Worm (Caenorhabditis elegans) whole organism, L4 larva: Measurements from ENCODE around the gene nas-27.

Source experiments
- D1046.2 ChIP-seq: fragments of 200-800 bp; sonication (Bioruptor generic); IDR thresholded peaks from 2 replicates; pipeline ENCODE4 v1.3.6; 2022; ENCODE audit warnings: missing genetic modification characterization, missing compliant biosample characterization
- F10B5.3 ChIP-seq: sonication (generic microtip); optimal IDR thresholded peaks from 2 replicates; lab custom pipeline; 2016; ENCODE audit warnings: mild to moderate bottlenecking, missing genetic modification characterization, missing compliant biosample characterization
- F44E2.7 ChIP-seq: fragments of 200-800 bp; sonication (Bioruptor generic); IDR thresholded peaks from 2 replicates; pipeline ENCODE4 v2.1.2; 2022; ENCODE audit warnings: missing genetic modification characterization, missing compliant biosample characterization
- T26A8.4 ChIP-seq: fragments of 200-800 bp; sonication (Bioruptor generic); IDR thresholded peaks from 2 replicates; pipeline ENCODE4 v1.3.6; 2022; ENCODE audit warnings: missing genetic modification characterization, missing compliant biosample characterization
- Y105C5A.15 ChIP-seq: fragments of 200-800 bp; sonication (Bioruptor generic); IDR thresholded peaks from 2 replicates; pipeline ENCODE4 v1.3.6; 2022; ENCODE audit warnings: missing genetic modification characterization, missing compliant biosample characterization
- Y75B8A.6 ChIP-seq: fragments of 200-800 bp; sonication (Bioruptor generic); IDR thresholded peaks from 2 replicates; pipeline ENCODE4 v1.3.6; 2022; ENCODE audit warnings: missing genetic modification reagents, missing genetic modification characterization, missing compliant biosample characterization
- ZK337.2 ChIP-seq: fragments of 200-800 bp; sonication (Bioruptor generic); IDR thresholded peaks from 2 replicates; pipeline ENCODE4 v1.3.6; 2022; ENCODE audit warnings: missing genetic modification reagents, missing genetic modification characterization, missing compliant biosample characterization
- ZK546.5 ChIP-seq, 2 experiments: sonication (generic microtip); optimal IDR thresholded peaks; 2 replicates each; lab custom pipeline; 2017; ENCODE audit warnings: missing biosample characterization in 2 of 2, missing genetic modification characterization in 2 of 2
- aha-1 ChIP-seq: fragments of 150-350 bp; peaks from one replicate; lab custom pipeline; 2014; ENCODE audit warnings: missing biosample characterization, missing genetic modification characterization
- aly-2 ChIP-seq: sonication (generic microtip); optimal IDR thresholded peaks from 2 replicates; lab custom pipeline; 2018; ENCODE audit warnings: missing biosample characterization, missing genetic modification characterization
- ama-1 ChIP-seq: fragments of 150-350 bp; optimal IDR thresholded peaks from 2 replicates; lab custom pipeline; 2014; ENCODE audit warnings: inconsistent platforms, mixed read lengths
- ceh-20 ChIP-seq: fragments of 200-800 bp; sonication (Bioruptor generic); IDR thresholded peaks from 2 replicates; pipeline ENCODE4 v1.3.6; 2022; ENCODE audit warnings: missing genetic modification reagents, missing genetic modification characterization, missing compliant biosample characterization
- ceh-62 ChIP-seq: sonication (generic microtip); optimal IDR thresholded peaks from 2 replicates; lab custom pipeline; 2017; ENCODE audit warnings: missing biosample characterization, missing genetic modification characterization
- ces-1 ChIP-seq: fragments of 150-350 bp; sonication (generic microtip); optimal IDR thresholded peaks from 4 replicates; lab custom pipeline; 2014; ENCODE audit warnings: missing biosample characterization, missing genetic modification reagents, missing genetic modification characterization
- cey-2 ChIP-seq: sonication (generic microtip); optimal IDR thresholded peaks from 3 replicates; lab custom pipeline; 2017; ENCODE audit warnings: missing genetic modification characterization, mild to moderate bottlenecking, missing compliant biosample characterization, antibody characterized with exemption, borderline replicate concordance; ENCODE audit not compliant: insufficient read depth
- ctbp-1 ChIP-seq: fragments of 200-800 bp; sonication (Bioruptor generic); IDR thresholded peaks from 2 replicates; pipeline ENCODE4 v1.3.6; 2022; ENCODE audit warnings: missing genetic modification reagents, missing genetic modification characterization, missing compliant biosample characterization
- dmd-6 ChIP-seq: fragments of 200-800 bp; sonication (Bioruptor generic); IDR thresholded peaks from 2 replicates; pipeline ENCODE4 v1.3.6; 2022; ENCODE audit warnings: missing genetic modification reagents, missing genetic modification characterization, missing compliant biosample characterization
- duxl-1 ChIP-seq: sonication (generic microtip); optimal IDR thresholded peaks from 2 replicates; lab custom pipeline; 2016; ENCODE audit warnings: mild to moderate bottlenecking, missing genetic modification characterization, moderate library complexity, missing compliant biosample characterization; ENCODE audit not compliant: poor library complexity
- dve-1 ChIP-seq: sonication (generic microtip); optimal IDR thresholded peaks from 2 replicates; lab custom pipeline; 2017; ENCODE audit warnings: antibody characterized with exemption, mild to moderate bottlenecking, missing genetic modification characterization, missing compliant biosample characterization; ENCODE audit not compliant: insufficient read depth
- egl-43 ChIP-seq: fragments of 200-800 bp; sonication (Bioruptor generic); IDR thresholded peaks from 2 replicates; pipeline ENCODE4 v1.3.6; 2022; ENCODE audit warnings: missing genetic modification reagents, missing genetic modification characterization, missing compliant biosample characterization
- lim-7 ChIP-seq: fragments of 200-800 bp; sonication (Bioruptor generic); IDR thresholded peaks from 2 replicates; pipeline ENCODE4 v1.3.6; 2022; ENCODE audit warnings: missing genetic modification characterization, missing compliant biosample characterization
- lin-13 ChIP-seq: fragments of 150-350 bp; optimal IDR thresholded peaks from 2 replicates; lab custom pipeline; 2014; ENCODE audit warnings: missing biosample characterization, missing genetic modification reagents, missing genetic modification characterization
- lin-15B ChIP-seq: fragments of 150-350 bp; sonication (generic microtip); optimal IDR thresholded peaks from 3 replicates; lab custom pipeline; 2014; ENCODE audit warnings: missing biosample characterization, missing genetic modification characterization
- lin-38 ChIP-seq: fragments of 200-800 bp; sonication (Bioruptor generic); IDR thresholded peaks from 2 replicates; pipeline ENCODE4 v1.3.6; 2022; ENCODE audit warnings: missing genetic modification reagents, missing genetic modification characterization, missing compliant biosample characterization
- lir-3 ChIP-seq: sonication (generic microtip); optimal IDR thresholded peaks from 2 replicates; lab custom pipeline; 2016; ENCODE audit warnings: mild to moderate bottlenecking, missing genetic modification characterization, missing compliant biosample characterization
- madf-5 ChIP-seq, 2 experiments: fragments of 200-800 bp; sonication (Bioruptor generic); IDR thresholded peaks; 2 replicates each; pipeline ENCODE4 v1.3.6; 2022; ENCODE audit warnings: missing compliant biosample characterization in 2 of 2, missing genetic modification characterization in 2 of 2
- mdl-1 ChIP-seq, 2 experiments: fragments of 150-350 bp in 1 of 2; sonication (generic microtip) in 1 of 2; optimal IDR thresholded peaks; 2 replicates each; lab custom pipeline; 2014 to 2017; ENCODE audit warnings: missing biosample characterization in 2 of 2, missing genetic modification characterization in 2 of 2
- mep-1 ChIP-seq: fragments of 150-350 bp; sonication (generic microtip); optimal IDR thresholded peaks from 3 replicates; lab custom pipeline; 2014; ENCODE audit warnings: missing biosample characterization, missing genetic modification characterization
- nhr-102 ChIP-seq: sonication (generic microtip); optimal IDR thresholded peaks from 2 replicates; lab custom pipeline; 2016; ENCODE audit warnings: mild to moderate bottlenecking, missing genetic modification characterization, moderate library complexity, missing compliant biosample characterization
- nhr-11 ChIP-seq: fragments of 150-350 bp; optimal IDR thresholded peaks from 2 replicates; lab custom pipeline; 2014; ENCODE audit warnings: missing biosample characterization, missing genetic modification characterization
- nhr-25 ChIP-seq: sonication (generic microtip); optimal IDR thresholded peaks from 2 replicates; lab custom pipeline; 2017; ENCODE audit warnings: missing genetic modification characterization, mild to moderate bottlenecking, missing compliant biosample characterization, antibody characterized with exemption, moderate library complexity, borderline replicate concordance; ENCODE audit not compliant: insufficient read depth
- nhr-6 ChIP-seq: fragments of 150-350 bp; optimal IDR thresholded peaks from 2 replicates; lab custom pipeline; 2014; ENCODE audit warnings: missing biosample characterization, missing genetic modification characterization
- pha-4 ChIP-seq, 2 experiments: fragments of 150-350 bp in 1 of 2; fragments of 200-800 bp in 1 of 2; sonication (Bioruptor generic) in 1 of 2; IDR thresholded peaks in 1 of 2; optimal IDR thresholded peaks in 1 of 2; 2 replicates each; pipeline versions ENCODE4 v1.3.6 to Lab custom; 2014 to 2022; ENCODE audit warnings: missing genetic modification characterization in 2 of 2, missing genetic modification reagents in 2 of 2, missing biosample characterization in 1 of 2, missing compliant biosample characterization in 1 of 2
- sdz-12 ChIP-seq: fragments of 200-800 bp; sonication (Bioruptor generic); optimal IDR thresholded peaks from 2 replicates; lab custom pipeline; 2018; ENCODE audit warnings: mild to moderate bottlenecking, missing genetic modification characterization, missing compliant biosample characterization
- set-16 ChIP-seq: fragments of 200-800 bp; sonication (Bioruptor generic); IDR thresholded peaks from 2 replicates; pipeline ENCODE4 v1.3.6; 2022; ENCODE audit warnings: missing genetic modification reagents, missing genetic modification characterization, missing compliant biosample characterization
- snpc-1.2 ChIP-seq: fragments of 200-800 bp; sonication (Bioruptor generic); IDR thresholded peaks from 2 replicates; pipeline ENCODE4 v1.3.6; 2022; ENCODE audit warnings: missing genetic modification reagents, missing genetic modification characterization, missing compliant biosample characterization
- tra-1 ChIP-seq: fragments of 200-800 bp; sonication (Bioruptor generic); IDR thresholded peaks from 2 replicates; pipeline ENCODE4 v1.3.6; 2022; ENCODE audit warnings: missing genetic modification reagents, missing genetic modification characterization, missing compliant biosample characterization
- unc-130 ChIP-seq: sonication (generic microtip); optimal IDR thresholded peaks from 2 replicates; lab custom pipeline; 2016; ENCODE audit warnings: missing genetic modification reagents, missing genetic modification characterization, missing compliant biosample characterization
- unc-39 ChIP-seq: sonication (generic microtip); optimal IDR thresholded peaks from 2 replicates; lab custom pipeline; 2017; ENCODE audit warnings: missing biosample characterization, missing genetic modification characterization
- unc-62 ChIP-seq, 3 experiments: fragments of 150-350 bp in 1 of 3; sonication (generic microtip); optimal IDR thresholded peaks in 2 of 3; peaks in 1 of 3; 1 replicate in 1 of 3; 2 replicates in 2 of 3; lab custom pipeline; 2014 to 2017; ENCODE audit warnings: missing biosample characterization in 3 of 3, missing genetic modification characterization in 3 of 3, missing genetic modification reagents in 3 of 3, missing genotype in 1 of 3
- vab-7 ChIP-seq: fragments of 200-800 bp; sonication (Bioruptor generic); IDR thresholded peaks from 2 replicates; pipeline ENCODE4 v1.3.6; 2022; ENCODE audit warnings: missing genetic modification reagents, missing genetic modification characterization, missing compliant biosample characterization
- zag-1 ChIP-seq: fragments of 150-350 bp; optimal IDR thresholded peaks from 2 replicates; lab custom pipeline; 2014; ENCODE audit warnings: missing biosample characterization, missing genetic modification characterization
- zfp-3 ChIP-seq: fragments of 200-800 bp; sonication (Bioruptor generic); conservative IDR thresholded peaks from 2 replicates; pipeline ENCODE4 v1.3.6; 2022; ENCODE audit warnings: missing genetic modification reagents, missing genetic modification characterization, missing compliant biosample characterization
- zip-11 ChIP-seq: fragments of 200-800 bp; sonication (Bioruptor generic); IDR thresholded peaks from 2 replicates; pipeline ENCODE4 v1.3.6; 2022; ENCODE audit warnings: missing genetic modification characterization, missing compliant biosample characterization

The nas-27 gene

DNA sequence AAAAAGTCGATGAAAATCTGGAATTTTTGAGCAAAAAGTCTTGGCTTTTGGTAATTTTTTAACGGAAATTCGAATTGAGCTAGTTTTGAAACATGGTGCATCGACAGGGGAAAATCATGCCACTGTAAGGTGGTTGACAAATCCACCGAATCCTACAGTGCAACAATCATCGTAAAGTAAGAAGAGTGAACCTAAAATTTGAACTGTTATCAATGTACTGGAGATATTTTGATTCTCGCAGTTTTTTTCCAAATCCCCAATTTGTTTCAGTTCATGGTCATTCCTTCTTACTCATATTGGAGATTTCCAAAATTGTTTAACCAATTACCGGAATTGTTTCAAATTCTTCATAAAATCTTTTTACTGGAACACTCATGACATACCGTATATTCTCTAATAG, 26.4 kb downstream of the nas-27 start:
- TF ChIP-seq nhr-11 (tag; lab: Kevin White, UChicago) (no peak), ama-1 (lab: Kevin White, UChicago) (peak; percentile 30), lin-38 (peak; percentile 19; the same call in 1 of the 2 replicates), D1046.2 (GFP tag; lab: Robert Waterston, UW) (peak; percentile 58; the same call in 1 of the 2 replicates), ZK546.5 (tag; optimal IDR thresholded peaks at IDR 0.05; lab: Kevin White, UChicago) (no peak), mep-1 (tag; lab: Kevin White, UChicago) (peak; percentile 25), Y105C5A.15 (GFP tag; lab: Robert Waterston, UW) (no peak), zfp-3 (GFP tag; lab: Robert Waterston, UW) (peak; percentile 59; the same call in 1 of the 2 replicates), zip-11 (GFP tag; lab: Robert Waterston, UW) (no peak), Y75B8A.6 (no peak), lin-15B (no peak), duxl-1 (tag; lab: Kevin White, UChicago) (no peak), lir-3 (tag; lab: Kevin White, UChicago) (no peak), lim-7 (GFP tag; lab: Robert Waterston, UW) (no peak), tra-1 (GFP tag; lab: Robert Waterston, UW) (peak; percentile 54; the same call in 1 of the 2 replicates), madf-5 (GFP tag; IDR thresholded peaks at IDR 0.05; lab: Robert Waterston, UW) (peak in 1 of 2 experiments; percentile 24; a peak in 1 of 4 replicates), unc-130 (GFP tag; lab: Kevin White, UChicago) (no peak), dmd-6 (GFP tag; lab: Robert Waterston, UW) (peak; percentile 43; the same call in 1 of the 2 replicates), nhr-6 (no peak)

DNA sequence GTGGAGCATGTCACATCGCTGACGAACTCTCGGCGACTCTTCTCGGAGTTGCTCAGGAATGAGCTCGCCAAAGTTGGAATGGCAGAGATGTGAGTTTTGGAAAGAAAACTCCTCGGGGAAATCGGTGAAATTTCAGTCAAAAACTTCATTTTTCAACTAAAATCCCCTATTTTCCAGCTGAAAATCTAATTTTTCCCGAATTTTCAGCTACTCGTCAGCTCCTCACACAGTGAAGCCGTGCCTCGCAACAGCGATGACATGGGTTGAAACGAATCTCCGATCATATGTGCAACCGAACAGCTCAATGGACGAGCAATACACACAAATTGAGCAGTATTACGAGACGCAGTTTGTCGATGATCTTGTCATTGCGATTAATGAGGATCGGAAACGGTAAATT, 27.3 kb downstream of the nas-27 start:
- TF ChIP-seq nhr-25 (tag; lab: Kevin White, UChicago) (no peak), unc-62 (GFP tag; optimal IDR thresholded peaks at IDR 0.05 in 1 of 2; lab: Kevin White, UChicago) (peak in 1 of 2 experiments; percentile 64), unc-62 (tag; optimal IDR thresholded peaks at IDR 0.05; lab: Kevin White, UChicago) (no peak), ZK337.2 (no peak), unc-130 (GFP tag; lab: Kevin White, UChicago) (no peak), F10B5.3 (no peak), pha-4 (GFP tag; IDR thresholded peaks at IDR 0.05; lab: Robert Waterston, UW) (0 out of 2 replicates have a peak, but pooled peaks have one; percentile 21), pha-4 (tag; optimal IDR thresholded peaks at IDR 0.05; lab: Kevin White, UChicago) (no peak), aha-1 (tag; lab: Kevin White, UChicago) (peak; percentile 75)

DNA sequence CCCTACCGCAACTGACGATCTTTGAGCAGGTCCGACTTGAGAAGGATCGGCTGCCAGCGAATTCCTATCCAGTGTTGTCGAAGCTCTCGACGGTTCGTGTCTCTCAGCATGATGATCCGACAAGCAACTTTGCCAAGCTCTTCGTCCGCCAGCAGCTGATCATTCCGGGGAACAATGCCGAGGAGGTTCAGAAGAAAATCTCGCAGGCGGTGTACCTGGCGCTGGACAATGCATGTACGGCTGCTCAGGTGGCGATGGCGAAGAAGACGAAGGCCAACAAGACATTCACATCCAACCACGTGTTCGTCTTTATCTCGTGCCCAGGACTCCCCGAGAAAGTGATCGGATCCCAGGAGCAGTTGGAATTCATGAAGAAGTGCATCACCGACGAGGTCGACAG, 29.7 kb downstream of the nas-27 start:
- no peak for TF ChIP-seq nhr-102 (tag; lab: Kevin White, UChicago)
- TF ChIP-seq set-16 (GFP tag; lab: Robert Waterston, UW): peak; percentile 50; the same call in 1 of the 2 replicates
- no peak for TF ChIP-seq ceh-20 (GFP tag; lab: Robert Waterston, UW)
- peak; percentile 16 for TF ChIP-seq aly-2 (tag; lab: Kevin White, UChicago)

DNA sequence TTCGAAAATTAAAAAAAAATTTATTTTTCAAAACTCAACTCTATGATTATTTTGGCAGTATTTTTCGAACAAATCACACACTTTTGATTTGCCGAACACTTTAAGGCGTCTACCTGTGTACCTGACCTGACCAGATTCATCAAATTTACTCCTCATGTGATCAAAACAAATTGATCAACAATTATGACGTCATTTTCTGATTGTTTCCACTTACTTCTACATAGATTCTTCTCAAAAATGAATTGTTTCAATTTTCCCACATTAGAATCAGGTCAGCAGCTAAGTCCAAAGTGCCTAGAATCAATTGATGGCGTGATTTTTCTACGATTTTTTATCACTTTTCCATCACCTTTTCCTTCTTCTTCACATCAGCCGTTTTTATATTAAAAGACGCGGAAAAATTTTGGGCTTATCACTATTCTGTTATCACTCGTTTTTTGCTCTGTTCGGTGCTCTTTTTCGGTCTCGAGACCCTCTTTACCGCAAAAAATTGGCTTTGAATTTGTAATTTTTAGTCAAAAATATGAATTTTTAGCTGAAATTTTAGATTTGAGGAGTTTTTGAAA, 35.9 kb downstream of the nas-27 start:
- TF ChIP-seq snpc-1.2 (GFP tag; lab: Robert Waterston, UW) (no peak), T26A8.4 (GFP tag; lab: Robert Waterston, UW) (no peak), lin-13 (GFP tag; lab: Kevin White, UChicago) (no peak), ctbp-1 (GFP tag; lab: Robert Waterston, UW) (no peak), ceh-62 (tag; lab: Kevin White, UChicago) (no peak), cey-2 (no peak), sdz-12 (GFP tag; lab: Kevin White, UChicago) (no peak), Y75B8A.6 (no peak), dve-1 (tag; lab: Kevin White, UChicago) (peak; percentile 36), vab-7 (no peak), zag-1 (tag; lab: Kevin White, UChicago) (no peak), unc-39 (no peak), ces-1 (GFP tag; lab: Kevin White, UChicago) (no peak), mdl-1 (tag; optimal IDR thresholded peaks at IDR 0.05; lab: Kevin White, UChicago) (no peak), F44E2.7 (GFP tag; lab: Robert Waterston, UW) (no peak), egl-43 (no peak)
